Worm (Caenorhabditis elegans): ENCODE results near the gene dhrr-1.

ce11 chrIII:8933696-8934095 lies 10.8 kb upstream of the dhrr-1 start:
- TF ChIP-seq ama-1 (optimal IDR thresholded peaks at IDR 0.05) = no peak
- TF ChIP-seq sea-1 (GFP tag; conservative IDR thresholded peaks at IDR 0.05) = no peak
- no peak for TF ChIP-seq ceh-36 (tag; optimal IDR thresholded peaks at IDR 0.05)
- TF ChIP-seq tra-4 (tag; optimal IDR thresholded peaks at IDR 0.05) = no peak
- no peak for TF ChIP-seq aly-1 (tag; optimal IDR thresholded peaks at IDR 0.05)

Measured in whole organism, early embryonic.